Fruit fly (Drosophila melanogaster): ENCODE data around the gene CG4558.

CG4558 gene

DNA sequence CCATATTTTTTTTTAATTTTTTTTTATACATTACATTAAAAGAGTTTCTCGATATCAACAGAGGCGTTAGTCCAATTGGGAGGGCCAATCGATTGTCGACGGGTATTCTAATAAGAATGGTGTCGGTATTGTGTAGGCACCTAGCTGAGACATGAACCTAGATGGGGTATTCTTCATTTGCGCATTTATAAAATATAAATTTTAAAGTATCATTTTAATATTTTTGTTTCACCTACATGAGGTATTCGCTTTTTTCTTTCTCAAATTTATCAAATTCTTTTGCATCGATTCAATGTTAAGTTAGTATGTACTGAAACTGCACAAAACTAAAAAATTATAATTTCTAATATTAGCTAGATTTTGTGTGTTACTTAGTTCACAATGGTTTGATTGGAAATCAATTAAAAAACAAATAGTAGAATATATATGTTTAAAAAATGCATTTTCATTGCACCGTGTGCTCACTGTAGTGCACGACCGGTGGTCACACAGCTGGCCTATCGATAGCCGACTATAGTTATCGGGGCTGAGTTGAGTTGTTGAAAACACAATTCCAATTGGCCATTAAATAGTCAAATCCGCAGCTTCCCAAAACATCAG is 5.6 kb upstream of the CG4558 start, which contains the start of the genes CG14435 and Tmf (continued):
- peak; percentile 9 for TF ChIP-seq Sox102F (GFP tag; optimal IDR thresholded peaks at IDR 0.05)
- 0 out of 2 replicates have a peak, but pooled peaks have one; percentile 47 for TF ChIP-seq aop (GFP tag; IDR thresholded peaks at IDR 0.05)
- no peak for TF ChIP-seq inv (GFP tag; IDR thresholded peaks at IDR 0.05; ENCODE audit: partially characterized antibody)
- TF ChIP-seq lab (GFP tag; optimal IDR thresholded peaks at IDR 0.05) = peak; percentile 82
- TF ChIP-seq Ssrp (tag; optimal IDR thresholded peaks at IDR 0.05) = peak; percentile 82
- peak; percentile 80 for TF ChIP-seq Fer3 (tag; optimal IDR thresholded peaks at IDR 0.05)
- TF ChIP-seq tin (GFP tag; optimal IDR thresholded peaks at IDR 0.05) = peak; percentile 78
- peak; percentile 86 for TF ChIP-seq CG15696 (tag; optimal IDR thresholded peaks at IDR 0.05)
- TF ChIP-seq toy (GFP tag; IDR thresholded peaks at IDR 0.05) = peak; percentile 65
- peak; percentile 91 for TF ChIP-seq nmo (GFP tag; optimal IDR thresholded peaks at IDR 0.05)
- TF ChIP-seq Ptx1 (GFP tag; IDR thresholded peaks at IDR 0.05) = peak; percentile 90
- peak; percentile 5 for TF ChIP-seq gro (GFP tag; optimal IDR thresholded peaks at IDR 0.05)
- no peak for TF ChIP-seq zf30C (GFP tag; optimal IDR thresholded peaks at IDR 0.05)
- peak; percentile 47; the same call in 1 of the 3 replicates for TF ChIP-seq CG16813 (GFP tag; IDR thresholded peaks at IDR 0.05; ENCODE audit: partially characterized antibody)
- TF ChIP-seq gce (GFP tag; IDR thresholded peaks at IDR 0.05) = peak; percentile 59; the same call in 1 of the 3 replicates
- peak; percentile 60; the same call in 1 of the 2 replicates for TF ChIP-seq peb (GFP tag; IDR thresholded peaks at IDR 0.05)
- no peak for TF ChIP-seq tll (GFP tag; optimal IDR thresholded peaks at IDR 0.05)
- peak; percentile 85 for TF ChIP-seq CG1602 (GFP tag; optimal IDR thresholded peaks at IDR 0.05)
- TF ChIP-seq Max (GFP tag; optimal IDR thresholded peaks at IDR 0.05) = peak; percentile 77
- peak; percentile 2 for TF ChIP-seq CG7987 (GFP tag; optimal IDR thresholded peaks at IDR 0.05)
- peak; percentile 91 for TF ChIP-seq CG14710 (tag; optimal IDR thresholded peaks at IDR 0.05)
- peak; percentile 15 for TF ChIP-seq Atf3 (GFP tag; optimal IDR thresholded peaks at IDR 0.05)
- peak; percentile 65; the same call in 1 of the 2 replicates for TF ChIP-seq CG17612 (GFP tag; IDR thresholded peaks at IDR 0.05)
- peak; percentile 86 for TF ChIP-seq CG16815 (GFP tag; optimal IDR thresholded peaks at IDR 0.05)
- peak; percentile 58; the same call in 1 of the 3 replicates for TF ChIP-seq otp (GFP tag; IDR thresholded peaks at IDR 0.05)
- TF ChIP-seq CG15073 (GFP tag; optimal IDR thresholded peaks at IDR 0.05) = no peak
- peak; percentile 63 for TF ChIP-seq CG6765 (GFP tag; optimal IDR thresholded peaks at IDR 0.05)
- peak; percentile 17 for TF ChIP-seq CG31388 (GFP tag; optimal IDR thresholded peaks at IDR 0.05)
- no peak for TF ChIP-seq CG31365 (tag; optimal IDR thresholded peaks at IDR 0.05)
- TF ChIP-seq Hand (GFP tag; optimal IDR thresholded peaks at IDR 0.05) = no peak
- peak; percentile 62 for TF ChIP-seq gcm (GFP tag; optimal IDR thresholded peaks at IDR 0.05)
- TF ChIP-seq CG14860 (GFP tag; IDR thresholded peaks at IDR 0.05; ENCODE audit: partially characterized antibody) = 0 out of 3 replicates have a peak, but pooled peaks have one; percentile 23
- TF ChIP-seq CG12391 (tag; optimal IDR thresholded peaks at IDR 0.05) = peak; percentile 92
- peak; percentile 64 for TF ChIP-seq CG1024 (GFP tag; IDR thresholded peaks at IDR 0.05)
- peak; percentile 76 for TF ChIP-seq CG11560 (tag; IDR thresholded peaks at IDR 0.05)
- TF ChIP-seq prd (optimal IDR thresholded peaks at IDR 0.05) = no peak
- peak; percentile 93 for TF ChIP-seq prd (GFP tag; IDR thresholded peaks at IDR 0.05)
- TF ChIP-seq Fer2 (tag; optimal IDR thresholded peaks at IDR 0.05) = peak; percentile 69
- TF ChIP-seq Ravus (GFP tag; IDR thresholded peaks at IDR 0.05) = peak; percentile 45
- peak; percentile 83 for TF ChIP-seq vvl (GFP tag; IDR thresholded peaks at IDR 0.05)
- TF ChIP-seq dimm (GFP tag; IDR thresholded peaks at IDR 0.05) = peak; percentile 55; the same call in 1 of the 2 replicates
- peak; percentile 4 for TF ChIP-seq Myb (GFP tag; optimal IDR thresholded peaks at IDR 0.05)
- TF ChIP-seq CG10959 (GFP tag; IDR thresholded peaks at IDR 0.05) = peak; percentile 73
- peak; percentile 22 for TF ChIP-seq ems (GFP tag; optimal IDR thresholded peaks at IDR 0.05)
- no peak for TF ChIP-seq CG9876 (GFP tag; optimal IDR thresholded peaks at IDR 0.05)

All from whole organism, embryonic.